Worm (Caenorhabditis elegans) whole organism, late embryonic: Measurements from ENCODE around the gene F56A11.4.

Experiments used
- ceh-6 ChIP-seq: fragments of 200-800 bp; sonication (Bioruptor generic); optimal IDR thresholded peaks from 2 replicates; lab custom pipeline; 2018; ENCODE audit warnings: mild to moderate bottlenecking, missing genetic modification characterization, missing compliant biosample characterization
- dmd-4 ChIP-seq: sonication (generic microtip); optimal IDR thresholded peaks from 2 replicates; lab custom pipeline; 2016; ENCODE audit warnings: borderline replicate concordance, missing genetic modification characterization, missing compliant biosample characterization
- ets-4 ChIP-seq: sonication (generic microtip); optimal IDR thresholded peaks from 2 replicates; lab custom pipeline; 2016; ENCODE audit warnings: missing genetic modification characterization, missing compliant biosample characterization
- mec-3 ChIP-seq: sonication (generic microtip); optimal IDR thresholded peaks from 2 replicates; lab custom pipeline; 2016; ENCODE audit warnings: borderline replicate concordance, missing genetic modification characterization, missing compliant biosample characterization
- odd-2 ChIP-seq: sonication (generic microtip); optimal IDR thresholded peaks from 2 replicates; lab custom pipeline; 2017; ENCODE audit warnings: antibody characterized with exemption, mild to moderate bottlenecking, missing genetic modification characterization, missing compliant biosample characterization
- zip-5 ChIP-seq: sonication (generic microtip); optimal IDR thresholded peaks from 2 replicates; lab custom pipeline; 2016; ENCODE audit warnings: missing genetic modification characterization, missing compliant biosample characterization

ce11 chrIV:592382-592781, 44.3 kb downstream of the F56A11.4 start, which contains the start of gene C18H7.6:
- TF ChIP-seq odd-2 (no peak), dmd-4 (tag; lab: Kevin White, UChicago) (no peak), ceh-6 (no peak), zip-5 (no peak), mec-3 (no peak), ets-4 (tag; lab: Kevin White, UChicago) (no peak)
